Worm (Caenorhabditis elegans) whole organism, young adult: ENCODE data around the gene T09D3.3.

Experiments used
- nhr-90 ChIP-seq: sonication (generic microtip); optimal IDR thresholded peaks from 2 replicates; lab custom pipeline; 2016; ENCODE audit warnings: missing genotype, mild to moderate bottlenecking, missing genetic modification characterization, missing compliant biosample characterization
- tlf-1 ChIP-seq: fragments of 200-800 bp; sonication (Bioruptor generic); optimal IDR thresholded peaks from 2 replicates; lab custom pipeline; 2018; ENCODE audit warnings: mild to moderate bottlenecking, missing genetic modification characterization, missing compliant biosample characterization

- no peak for TF ChIP-seq tlf-1 (GFP tag; lab: Kevin White, UChicago)
- no peak for TF ChIP-seq nhr-90 (tag; lab: Kevin White, UChicago)
These were observed 9.4 kb upstream of the T09D3.3 start, which contains the start of gene nhr-216 for ce11 chrV:5358772-5359171.
